Worm (Caenorhabditis elegans) whole organism, L1 larva: ENCODE results near the gene F37C12.10.

Experiments
- C16A3.4 ChIP-seq: fragments of 150-350 bp; optimal IDR thresholded peaks from 2 replicates; lab custom pipeline; 2014; ENCODE audit warnings: missing biosample characterization, missing genetic modification characterization
- C34B4.2 ChIP-seq: sonication (generic microtip); optimal IDR thresholded peaks from 2 replicates; lab custom pipeline; 2017; ENCODE audit warnings: mild to moderate bottlenecking, missing genetic modification characterization, missing compliant biosample characterization
- aha-1 ChIP-seq: fragments of 150-350 bp; optimal IDR thresholded peaks from 2 replicates; lab custom pipeline; 2014; ENCODE audit warnings: missing biosample characterization, missing genetic modification characterization
- alr-1 ChIP-seq: fragments of 200-800 bp; sonication (Bioruptor generic); optimal IDR thresholded peaks from 2 replicates; lab custom pipeline; 2018; ENCODE audit warnings: borderline replicate concordance, mild to moderate bottlenecking, missing genetic modification characterization, missing compliant biosample characterization
- ceh-63 ChIP-seq: fragments of 200-800 bp; sonication (Bioruptor generic); optimal IDR thresholded peaks from 2 replicates; lab custom pipeline; 2018; ENCODE audit warnings: mild to moderate bottlenecking, missing genetic modification characterization, missing compliant biosample characterization
- ceh-8 ChIP-seq: fragments of 200-800 bp; sonication (Bioruptor generic); optimal IDR thresholded peaks from 2 replicates; lab custom pipeline; 2018; ENCODE audit warnings: mild to moderate bottlenecking, missing genetic modification characterization, moderate library complexity, missing compliant biosample characterization
- ceh-82 ChIP-seq, 3 experiments: fragments of 150-350 bp in 1 of 3; sonication (generic microtip) in 2 of 3; optimal IDR thresholded peaks; 2 replicates each; lab custom pipeline; 2014 to 2017; ENCODE audit warnings: missing biosample characterization in 3 of 3, missing genetic modification characterization in 3 of 3
- ceh-90 ChIP-seq: sonication (generic microtip); optimal IDR thresholded peaks from 2 replicates; lab custom pipeline; 2016; ENCODE audit warnings: missing genetic modification characterization, missing compliant biosample characterization
- ces-1 ChIP-seq: fragments of 150-350 bp; optimal IDR thresholded peaks from 2 replicates; lab custom pipeline; 2014; ENCODE audit warnings: missing biosample characterization, missing genetic modification reagents, missing genetic modification characterization
- dpl-1 ChIP-seq, 3 experiments: fragments of 150-350 bp in 2 of 3; sonication (generic microtip) in 1 of 3; optimal IDR thresholded peaks; 2 replicates each; lab custom pipeline; 2014 to 2017; ENCODE audit warnings: missing biosample characterization in 3 of 3, missing genetic modification characterization in 3 of 3, missing genetic modification reagents in 3 of 3
- dsc-1 ChIP-seq: sonication (generic microtip); optimal IDR thresholded peaks from 2 replicates; lab custom pipeline; 2016; ENCODE audit warnings: mild to moderate bottlenecking, missing genetic modification characterization, missing compliant biosample characterization
- efl-3 ChIP-seq: fragments of 200-800 bp; sonication (Bioruptor generic); optimal IDR thresholded peaks from 2 replicates; lab custom pipeline; 2018; ENCODE audit warnings: mild to moderate bottlenecking, missing genetic modification characterization, missing compliant biosample characterization
- egl-13 ChIP-seq: sonication (generic microtip); optimal IDR thresholded peaks from 2 replicates; lab custom pipeline; 2016; ENCODE audit warnings: missing genotype, missing genetic modification reagents, missing genetic modification characterization, missing compliant biosample characterization
- egl-27 ChIP-seq, 2 experiments: fragments of 150-350 bp in 1 of 2; sonication (generic microtip); optimal IDR thresholded peaks; 3 replicates each; lab custom pipeline; 2017 to 2018; ENCODE audit warnings: missing biosample characterization in 2 of 2, missing genetic modification characterization in 2 of 2, missing genetic modification reagents in 2 of 2
- elt-2 ChIP-seq: sonication (generic microtip); optimal IDR thresholded peaks from 2 replicates; lab custom pipeline; 2016; ENCODE audit warnings: missing genetic modification characterization, mild to moderate bottlenecking, inconsistent platforms, missing compliant biosample characterization, missing genetic modification reagents
- elt-3 ChIP-seq, 6 experiments: fragments of 150-350 bp in 1 of 6; sonication (generic microtip); optimal IDR thresholded peaks; 2 replicates each; lab custom pipeline; 2017 to 2018; ENCODE audit warnings: missing biosample characterization in 6 of 6, missing genetic modification characterization in 6 of 6, inconsistent platforms in 1 of 6
- ets-5 ChIP-seq: fragments of 200-800 bp; sonication (Bioruptor generic); IDR thresholded peaks from 2 replicates; pipeline ENCODE4 v1.3.6; 2022; ENCODE audit warnings: missing genetic modification characterization, missing compliant biosample characterization
- fkh-8 ChIP-seq: sonication (generic microtip); optimal IDR thresholded peaks from 2 replicates; lab custom pipeline; 2016; ENCODE audit warnings: mild to moderate bottlenecking, missing genetic modification characterization, missing compliant biosample characterization
- fos-1 ChIP-seq: fragments of 150-350 bp; optimal IDR thresholded peaks from 2 replicates; lab custom pipeline; 2014; ENCODE audit warnings: missing biosample characterization, missing genetic modification characterization
- hlh-17 ChIP-seq: fragments of 200-800 bp; sonication (Bioruptor generic); optimal IDR thresholded peaks from 2 replicates; lab custom pipeline; 2018; ENCODE audit warnings: missing genetic modification characterization, mild to moderate bottlenecking, missing compliant biosample characterization, moderate library complexity, borderline replicate concordance
- hpl-2 ChIP-seq: fragments of 150-350 bp; optimal IDR thresholded peaks from 2 replicates; lab custom pipeline; 2014; ENCODE audit warnings: missing biosample characterization, missing genetic modification reagents, missing genetic modification characterization
- irx-1 ChIP-seq: sonication (generic microtip); optimal IDR thresholded peaks from 2 replicates; lab custom pipeline; 2016; ENCODE audit warnings: missing genetic modification characterization, missing compliant biosample characterization
- jun-1 ChIP-seq: fragments of 150-350 bp; optimal IDR thresholded peaks from 2 replicates; lab custom pipeline; 2014; ENCODE audit warnings: missing biosample characterization, missing genetic modification reagents, missing genetic modification characterization
- lin-13 ChIP-seq: fragments of 150-350 bp; optimal IDR thresholded peaks from 2 replicates; lab custom pipeline; 2014; ENCODE audit warnings: missing biosample characterization, missing genetic modification reagents, missing genetic modification characterization
- lin-35 ChIP-seq, 2 experiments: fragments of 150-350 bp; optimal IDR thresholded peaks; 2 replicates each; lab custom pipeline; 2014; ENCODE audit warnings: missing biosample characterization in 2 of 2, missing genetic modification characterization in 2 of 2, missing genetic modification reagents in 2 of 2
- lin-39 ChIP-seq: fragments of 150-350 bp; optimal IDR thresholded peaks from 2 replicates; lab custom pipeline; 2014; ENCODE audit warnings: missing biosample characterization, missing genetic modification reagents, missing genetic modification characterization
- lir-3 ChIP-seq: sonication (generic microtip); optimal IDR thresholded peaks from 2 replicates; lab custom pipeline; 2016; ENCODE audit warnings: mild to moderate bottlenecking, missing genetic modification characterization, moderate library complexity, missing compliant biosample characterization; ENCODE audit not compliant: poor library complexity
- nhr-11 ChIP-seq: fragments of 150-350 bp; optimal IDR thresholded peaks from 2 replicates; lab custom pipeline; 2014; ENCODE audit warnings: missing biosample characterization, missing genetic modification characterization
- nhr-12 ChIP-seq: sonication (generic microtip); optimal IDR thresholded peaks from 2 replicates; lab custom pipeline; 2017; ENCODE audit warnings: missing biosample characterization, missing genetic modification characterization
- nhr-19 ChIP-seq: fragments of 200-800 bp; sonication (Bioruptor generic); conservative IDR thresholded peaks from 2 replicates; pipeline ENCODE4 v1.3.6; 2022; ENCODE audit warnings: missing genetic modification characterization, missing compliant biosample characterization
- nhr-20 ChIP-seq: sonication (generic microtip); optimal IDR thresholded peaks from 2 replicates; lab custom pipeline; 2016; ENCODE audit warnings: mild to moderate bottlenecking, missing genetic modification characterization, missing compliant biosample characterization
- nhr-47 ChIP-seq: sonication (generic microtip); optimal IDR thresholded peaks from 2 replicates; lab custom pipeline; 2016; ENCODE audit warnings: mild to moderate bottlenecking, missing genetic modification characterization, moderate library complexity, missing compliant biosample characterization
- nhr-84 ChIP-seq: sonication (generic microtip); optimal IDR thresholded peaks from 2 replicates; lab custom pipeline; 2017; ENCODE audit warnings: missing biosample characterization, missing genetic modification characterization
- pag-3 ChIP-seq: sonication (generic microtip); optimal IDR thresholded peaks from 2 replicates; lab custom pipeline; 2017; ENCODE audit warnings: missing genetic modification characterization, mild to moderate bottlenecking, missing compliant biosample characterization, antibody characterized with exemption, borderline replicate concordance; ENCODE audit not compliant: insufficient read depth
- pax-3 ChIP-seq: fragments of 200-800 bp; sonication (Bioruptor generic); optimal IDR thresholded peaks from 2 replicates; lab custom pipeline; 2018; ENCODE audit warnings: mild to moderate bottlenecking, missing genetic modification characterization, moderate library complexity, missing compliant biosample characterization
- rnt-1 ChIP-seq: sonication (generic microtip); optimal IDR thresholded peaks from 2 replicates; lab custom pipeline; 2016; ENCODE audit warnings: mild to moderate bottlenecking, missing genetic modification characterization, moderate library complexity, missing compliant biosample characterization
- skn-1 ChIP-seq: fragments of 150-350 bp; optimal IDR thresholded peaks from 2 replicates; lab custom pipeline; 2014; ENCODE audit warnings: missing biosample characterization, missing genetic modification characterization
- snpc-4 ChIP-seq: fragments of 150-350 bp; optimal IDR thresholded peaks from 2 replicates; lab custom pipeline; 2014; ENCODE audit warnings: missing biosample characterization, missing genetic modification characterization
- sptf-1 ChIP-seq: fragments of 150-350 bp; optimal IDR thresholded peaks from 2 replicates; lab custom pipeline; 2014; ENCODE audit warnings: missing biosample characterization, missing genetic modification characterization
- sup-37 ChIP-seq: fragments of 200-800 bp; sonication (Bioruptor generic); optimal IDR thresholded peaks from 2 replicates; lab custom pipeline; 2018; ENCODE audit warnings: mild to moderate bottlenecking, missing genetic modification characterization, missing compliant biosample characterization
- tlp-1 ChIP-seq: fragments of 150-350 bp; optimal IDR thresholded peaks from 2 replicates; lab custom pipeline; 2014; ENCODE audit warnings: missing biosample characterization, missing genetic modification characterization
- unc-130 ChIP-seq: fragments of 150-350 bp; optimal IDR thresholded peaks from 2 replicates; lab custom pipeline; 2017; ENCODE audit warnings: missing biosample characterization, missing genetic modification characterization, inconsistent platforms
- unc-98 ChIP-seq: fragments of 200-800 bp; sonication (Bioruptor generic); IDR thresholded peaks from 2 replicates; pipeline ENCODE4 v1.3.6; 2022; ENCODE audit warnings: missing genetic modification characterization, missing compliant biosample characterization
- vab-15 ChIP-seq: sonication (generic microtip); optimal IDR thresholded peaks from 2 replicates; lab custom pipeline; 2017; ENCODE audit warnings: missing genotype, mild to moderate bottlenecking, missing genetic modification characterization, missing compliant biosample characterization
- xbp-1 ChIP-seq: sonication (generic microtip); optimal IDR thresholded peaks from 2 replicates; lab custom pipeline; 2016; ENCODE audit warnings: missing genetic modification characterization, missing compliant biosample characterization
- ztf-11 ChIP-seq, 2 experiments: sonication (generic microtip); optimal IDR thresholded peaks; 2 replicates each; lab custom pipeline; 2016 to 2017; ENCODE audit warnings: missing genetic modification characterization in 2 of 2, missing biosample characterization in 1 of 2, missing compliant biosample characterization in 1 of 2

The F37C12.10 gene

ce11 chrIII:7216924-7217521 lies 28.8 kb upstream of the F37C12.10 start (continued):
- no peak for TF ChIP-seq egl-13 (tag; lab: Kevin White, UChicago)
- TF ChIP-seq efl-3 (GFP tag; lab: Kevin White, UChicago), result no peak
- no peak for TF ChIP-seq elt-3 (tag; optimal IDR thresholded peaks at IDR 0.05; lab: Kevin White, UChicago)
- TF ChIP-seq alr-1 (tag; lab: Kevin White, UChicago), result no peak
- TF ChIP-seq ets-5 (GFP tag; lab: Robert Waterston, UW), result no peak
- TF ChIP-seq nhr-11, result peak; percentile 65
- TF ChIP-seq nhr-84 (tag; lab: Kevin White, UChicago), result no peak
- no peak for TF ChIP-seq irx-1 (tag; lab: Kevin White, UChicago)
- TF ChIP-seq ceh-63 (GFP tag; lab: Kevin White, UChicago), result no peak
- no peak for TF ChIP-seq fos-1

- no peak for TF ChIP-seq ces-1 (GFP tag; lab: Kevin White, UChicago)
- no peak for TF ChIP-seq snpc-4 (tag; lab: Kevin White, UChicago)
- no peak for TF ChIP-seq alr-1 (tag; lab: Kevin White, UChicago)
- no peak for TF ChIP-seq skn-1 (tag; lab: Kevin White, UChicago)
- TF ChIP-seq hpl-2 (GFP tag; lab: Kevin White, UChicago), result no peak
- no peak for TF ChIP-seq dsc-1 (tag; lab: Kevin White, UChicago)
- no peak for TF ChIP-seq unc-98 (GFP tag; lab: Robert Waterston, UW)
- no peak for TF ChIP-seq vab-15 (tag; lab: Kevin White, UChicago)
- TF ChIP-seq dpl-1 (GFP tag; optimal IDR thresholded peaks at IDR 0.05; lab: Kevin White, UChicago), result no peak
- no peak for TF ChIP-seq elt-2 (tag; lab: Kevin White, UChicago)
- no peak for TF ChIP-seq sptf-1
- no peak for TF ChIP-seq lin-35 (GFP tag; optimal IDR thresholded peaks at IDR 0.05; lab: Kevin White, UChicago)
- TF ChIP-seq unc-130, result no peak
- TF ChIP-seq nhr-84 (tag; lab: Kevin White, UChicago), result no peak
- no peak for TF ChIP-seq ceh-63 (GFP tag; lab: Kevin White, UChicago)
- TF ChIP-seq jun-1 (tag; lab: Kevin White, UChicago), result no peak
- TF ChIP-seq C16A3.4, result no peak
- TF ChIP-seq ceh-90 (tag; lab: Kevin White, UChicago), result no peak
- TF ChIP-seq hlh-17, result no peak
- TF ChIP-seq, all 84 proteins: peak for 0
Measured at ce11 chrIII:7216226-7216625, 28.0 kb upstream of the F37C12.10 start, which contains the start of gene R151.1. TSS of gene R151.1 (plus strand) at chrIII:7216526.

- TF ChIP-seq xbp-1 (tag; lab: Kevin White, UChicago) (no peak), aha-1 (tag; lab: Kevin White, UChicago) (no peak), C16A3.4 (no peak), lin-39 (tag; lab: Kevin White, UChicago) (no peak), ceh-82 (tag; optimal IDR thresholded peaks at IDR 0.05; lab: Kevin White, UChicago) (no peak), fkh-8 (tag; lab: Kevin White, UChicago) (no peak), ztf-11 (tag; optimal IDR thresholded peaks at IDR 0.05; lab: Kevin White, UChicago) (no peak), nhr-12 (tag; lab: Kevin White, UChicago) (no peak), egl-27 (tag; optimal IDR thresholded peaks at IDR 0.05; lab: Kevin White, UChicago) (no peak), lin-35 (GFP tag; optimal IDR thresholded peaks at IDR 0.05; lab: Kevin White, UChicago) (peak in 1 of 2 experiments; percentile 13), dpl-1 (GFP tag; optimal IDR thresholded peaks at IDR 0.05; lab: Kevin White, UChicago) (no peak), pag-3 (tag; lab: Kevin White, UChicago) (no peak), C34B4.2 (tag; lab: Kevin White, UChicago) (no peak), nhr-47 (tag; lab: Kevin White, UChicago) (no peak), nhr-19 (GFP tag; lab: Robert Waterston, UW) (0 out of 2 replicates have a peak, but pooled peaks have one; percentile 6), pax-3 (tag; lab: Kevin White, UChicago) (no peak), jun-1 (tag; lab: Kevin White, UChicago) (no peak), nhr-20 (tag; lab: Kevin White, UChicago) (no peak), rnt-1 (tag; lab: Kevin White, UChicago) (peak; percentile 63), ceh-8 (GFP tag; lab: Kevin White, UChicago) (no peak), hlh-17 (no peak), sup-37 (GFP tag; lab: Kevin White, UChicago) (no peak), ceh-63 (GFP tag; lab: Kevin White, UChicago) (no peak), lir-3 (tag; lab: Kevin White, UChicago) (no peak), irx-1 (tag; lab: Kevin White, UChicago) (no peak), lin-13 (GFP tag; lab: Kevin White, UChicago) (no peak), tlp-1 (tag; lab: Kevin White, UChicago) (no peak)
Measured at ce11 chrIII:7215532-7215931, 27.3 kb upstream of the F37C12.10 start.
